Worm (Caenorhabditis elegans): ENCODE data around the gene syf-3.

- TF ChIP-seq blmp-1 (tag; optimal IDR thresholded peaks at IDR 0.05) (no peak), ces-1 (GFP tag; optimal IDR thresholded peaks at IDR 0.05) (no peak), hlh-1 (tag; optimal IDR thresholded peaks at IDR 0.05) (no peak), mab-5 (tag; optimal IDR thresholded peaks at IDR 0.05) (no peak), mep-1 (tag; optimal IDR thresholded peaks at IDR 0.05) (no peak), nhr-12 (tag; optimal IDR thresholded peaks at IDR 0.05) (no peak), elt-1 (tag; optimal IDR thresholded peaks at IDR 0.05; ENCODE audit: borderline replicate concordance, insufficient read depth) (no peak), snpc-4 (tag; optimal IDR thresholded peaks at IDR 0.05) (no peak)
These were observed 12.5 kb upstream of the syf-3 start, which contains the start of gene srsx-17 for ce11 chrV:5927347-5927746.
